Worm (Caenorhabditis elegans): ENCODE data around the gene cnt-1.
A peak's percentile ranks its signal among the peaks of the same experiment; 100 is the strongest.

DNA sequence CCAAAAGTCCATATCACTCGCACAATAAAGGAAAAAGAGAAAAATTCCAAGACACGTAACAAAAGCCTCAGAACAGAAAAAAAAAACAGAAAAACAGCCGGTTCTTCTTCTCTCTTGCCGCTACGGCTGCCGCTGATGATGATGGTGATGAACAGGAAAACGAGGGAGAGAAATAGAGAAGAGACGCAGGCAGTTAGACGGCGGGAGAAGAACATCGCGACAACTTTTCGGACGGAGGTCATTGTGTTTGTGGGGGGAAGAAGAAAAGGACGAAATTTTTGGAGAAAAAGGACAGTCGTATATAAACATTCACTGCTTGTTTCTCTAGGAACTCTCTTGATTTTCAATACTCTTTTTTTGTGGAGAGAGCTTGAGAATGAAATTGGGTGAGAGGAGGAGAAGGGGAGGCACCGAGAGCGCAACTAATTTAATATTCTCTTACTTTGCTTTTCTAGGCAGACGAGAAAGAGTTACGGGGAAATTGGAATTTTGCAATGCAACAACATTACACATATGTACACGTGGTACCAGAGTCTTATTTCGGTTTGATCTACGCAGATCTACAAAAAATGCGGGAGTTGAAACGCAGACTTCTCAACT, 1.0 kb upstream of the cnt-1 start:
- TF ChIP-seq nhr-67 (tag; optimal IDR thresholded peaks at IDR 0.05), result no peak
- peak; percentile 10 for TF ChIP-seq pqm-1 (tag; optimal IDR thresholded peaks at IDR 0.05)
- TF ChIP-seq nfya-1 (tag; optimal IDR thresholded peaks at IDR 0.05; ENCODE audit: insufficient read depth), result peak; percentile 75
- TF ChIP-seq ama-1 (optimal IDR thresholded peaks at IDR 0.05), result peak; percentile 25
- TF ChIP-seq lin-39 (tag; optimal IDR thresholded peaks at IDR 0.05), result peak; percentile 78
- TF ChIP-seq nhr-76 (tag; optimal IDR thresholded peaks at IDR 0.05), result no peak
- no peak for TF ChIP-seq mdl-1 (tag; optimal IDR thresholded peaks at IDR 0.05)
- no peak for TF ChIP-seq fos-1 (tag; optimal IDR thresholded peaks at IDR 0.05)
- TF ChIP-seq ceh-9 (tag; optimal IDR thresholded peaks at IDR 0.05), result no peak
- peak; percentile 65 for TF ChIP-seq pha-4 (tag; optimal IDR thresholded peaks at IDR 0.05)
- TF ChIP-seq aly-2 (tag; optimal IDR thresholded peaks at IDR 0.05), result no peak

Measured in whole organism, L3 larva.